Fruit fly (Drosophila melanogaster): ENCODE measurements around the gene Brd8.
A peak's percentile ranks its signal among the peaks of the same experiment; 100 is the strongest.

Brd8 gene

DNA sequence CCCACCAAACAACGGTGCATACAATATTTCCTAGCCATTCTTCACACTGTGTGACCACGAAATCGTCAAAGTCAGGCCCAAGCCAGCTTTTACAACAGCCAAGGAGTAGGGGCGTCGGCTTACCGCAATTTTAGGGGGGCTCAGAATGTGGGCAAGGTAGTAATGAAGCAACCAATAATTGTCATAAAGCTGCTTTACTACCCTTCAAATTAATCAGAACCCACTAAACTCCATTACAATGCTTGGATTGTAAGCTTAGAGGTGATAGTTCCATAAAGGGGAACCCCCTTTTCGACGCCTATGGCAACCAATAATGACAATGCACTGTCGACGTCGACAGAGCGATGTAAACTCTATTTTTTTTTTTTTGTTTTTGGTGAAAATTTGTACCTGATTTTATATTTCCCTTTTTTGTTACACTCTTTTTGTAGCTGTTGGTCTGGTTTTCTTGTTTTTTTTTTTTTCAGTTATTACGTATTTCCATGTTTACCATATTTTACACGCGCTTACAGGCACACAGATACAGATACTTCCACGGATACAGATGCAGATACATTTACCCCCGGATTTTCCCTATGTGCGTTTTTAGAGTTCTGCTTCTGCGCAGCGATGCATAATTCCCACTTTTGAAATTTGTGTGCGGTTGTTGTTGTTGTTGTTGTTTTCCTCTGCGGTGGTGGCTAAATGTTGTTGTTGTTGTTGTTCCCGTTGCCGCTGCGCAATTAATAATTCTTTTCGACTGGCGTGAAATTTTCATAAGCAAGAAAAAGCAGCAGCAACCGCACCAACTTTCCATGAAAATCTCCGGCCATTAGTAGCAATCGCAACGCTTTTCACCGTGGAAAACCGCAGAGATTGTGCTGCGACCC, 18.4 kb upstream of the Brd8 start (continued):
- no peak for TF ChIP-seq HmgD (GFP tag; optimal IDR thresholded peaks at IDR 0.05)
- TF ChIP-seq CG16779 (GFP tag; IDR thresholded peaks at IDR 0.05) = 0 out of 2 replicates have a peak, but pooled peaks have one; percentile 46
- TF ChIP-seq CG4617 (GFP tag; optimal IDR thresholded peaks at IDR 0.05; ENCODE audit: borderline replicate concordance) = peak; percentile 28
- TF ChIP-seq bbx (GFP tag; IDR thresholded peaks at IDR 0.05; ENCODE audit: partially characterized antibody) = no peak
- TF ChIP-seq exex (tag; optimal IDR thresholded peaks at IDR 0.05) = no peak
- TF ChIP-seq ap (GFP tag; IDR thresholded peaks at IDR 0.05) = peak; percentile 68
- peak; percentile 79 for TF ChIP-seq stc (GFP tag; IDR thresholded peaks at IDR 0.05)
- no peak for TF ChIP-seq slou (GFP tag; optimal IDR thresholded peaks at IDR 0.05)
- TF ChIP-seq Sox100B (GFP tag; optimal IDR thresholded peaks at IDR 0.05) = peak; percentile 78
- peak; percentile 60 for TF ChIP-seq zen (tag; optimal IDR thresholded peaks at IDR 0.05)
- no peak for TF ChIP-seq CG1832 (GFP tag; optimal IDR thresholded peaks at IDR 0.05)
- peak; percentile 60; the same call in 1 of the 2 replicates for TF ChIP-seq dimm (GFP tag; IDR thresholded peaks at IDR 0.05)
- no peak for TF ChIP-seq sima (GFP tag; optimal IDR thresholded peaks at IDR 0.05)
- peak; percentile 19; the same call in 1 of the 2 replicates for TF ChIP-seq Lim3 (GFP tag; IDR thresholded peaks at IDR 0.05)
- TF ChIP-seq gsb (GFP tag; IDR thresholded peaks at IDR 0.05) = 0 out of 2 replicates have a peak, but pooled peaks have one; percentile 22
- peak; percentile 78 for TF ChIP-seq az2 (GFP tag; optimal IDR thresholded peaks at IDR 0.05)
- peak; percentile 79 for TF ChIP-seq CG11093 (GFP tag; IDR thresholded peaks at IDR 0.05)
- TF ChIP-seq CG6813 (GFP tag; optimal IDR thresholded peaks at IDR 0.05) = peak; percentile 57
- no peak for TF ChIP-seq sc (optimal IDR thresholded peaks at IDR 0.05)
- TF ChIP-seq sc (GFP tag; optimal IDR thresholded peaks at IDR 0.05) = peak; percentile 73
- no peak for TF ChIP-seq toy (GFP tag; IDR thresholded peaks at IDR 0.05)
- TF ChIP-seq ind (GFP tag; optimal IDR thresholded peaks at IDR 0.05) = peak; percentile 79
- TF ChIP-seq CG8924 (tag; optimal IDR thresholded peaks at IDR 0.05) = peak; percentile 77
- peak; percentile 37 for TF ChIP-seq CTCF (GFP tag; optimal IDR thresholded peaks at IDR 0.05)
- TF ChIP-seq CG9609 (GFP tag; optimal IDR thresholded peaks at IDR 0.05) = peak; percentile 72
- TF ChIP-seq MBD-R2 (GFP tag; IDR thresholded peaks at IDR 0.05) = no peak
- TF ChIP-seq Dbx (GFP tag; IDR thresholded peaks at IDR 0.05) = no peak
- no peak for TF ChIP-seq CG42726 (GFP tag; IDR thresholded peaks at IDR 0.05; ENCODE audit: partially characterized antibody)
- peak; percentile 69 for TF ChIP-seq CG14441 (GFP tag; IDR thresholded peaks at IDR 0.05)
- peak; percentile 31 for TF ChIP-seq CG15514 (GFP tag; optimal IDR thresholded peaks at IDR 0.05)
- peak; percentile 59 for TF ChIP-seq shn (GFP tag; optimal IDR thresholded peaks at IDR 0.05)
- TF ChIP-seq E2f1 (GFP tag; IDR thresholded peaks at IDR 0.05) = peak; percentile 77
- peak; percentile 60; the same call in 1 of the 2 replicates for TF ChIP-seq Gsc (GFP tag; IDR thresholded peaks at IDR 0.05)
- TF ChIP-seq CG14860 (GFP tag; IDR thresholded peaks at IDR 0.05; ENCODE audit: partially characterized antibody) = no peak
- peak; percentile 17 for TF ChIP-seq CG15073 (GFP tag; optimal IDR thresholded peaks at IDR 0.05)
- TF ChIP-seq Doc2 (GFP tag; IDR thresholded peaks at IDR 0.05) = peak; percentile 51; the same call in 1 of the 2 replicates
- TF ChIP-seq BEAF-32 (GFP tag; optimal IDR thresholded peaks at IDR 0.05) = no peak
- no peak for TF ChIP-seq zf30C (GFP tag; optimal IDR thresholded peaks at IDR 0.05)
- no peak for TF ChIP-seq h (optimal IDR thresholded peaks at IDR 0.05)
- no peak; the same call in 1 of the 2 replicates for TF ChIP-seq Adf1 (GFP tag; IDR thresholded peaks at IDR 0.05)
- peak; percentile 65 for TF ChIP-seq cato (GFP tag; optimal IDR thresholded peaks at IDR 0.05; ENCODE audit: borderline replicate concordance)
- TF ChIP-seq CG10462 (GFP tag; optimal IDR thresholded peaks at IDR 0.05) = peak; percentile 41
- no peak for TF ChIP-seq p53 (GFP tag; optimal IDR thresholded peaks at IDR 0.05)
- peak; percentile 72; the same call in 1 of the 3 replicates for TF ChIP-seq CG3726 (GFP tag; IDR thresholded peaks at IDR 0.05)
- TF ChIP-seq CG10267 (tag; optimal IDR thresholded peaks at IDR 0.05) = peak; percentile 68
- peak; percentile 84 for TF ChIP-seq Blimp-1 (GFP tag; optimal IDR thresholded peaks at IDR 0.05)
- 0 out of 2 replicates have a peak, but pooled peaks have one; percentile 13 for TF ChIP-seq al (GFP tag; IDR thresholded peaks at IDR 0.05)
- TF ChIP-seq CG11504 (tag; optimal IDR thresholded peaks at IDR 0.05) = peak; percentile 88
- no peak for TF ChIP-seq Sry-β (GFP tag; optimal IDR thresholded peaks at IDR 0.05)
- TF ChIP-seq Lpt (GFP tag; optimal IDR thresholded peaks at IDR 0.05) = no peak
